Fruit fly (Drosophila melanogaster): ENCODE results near the gene LManII.

The LManII gene

DNA sequence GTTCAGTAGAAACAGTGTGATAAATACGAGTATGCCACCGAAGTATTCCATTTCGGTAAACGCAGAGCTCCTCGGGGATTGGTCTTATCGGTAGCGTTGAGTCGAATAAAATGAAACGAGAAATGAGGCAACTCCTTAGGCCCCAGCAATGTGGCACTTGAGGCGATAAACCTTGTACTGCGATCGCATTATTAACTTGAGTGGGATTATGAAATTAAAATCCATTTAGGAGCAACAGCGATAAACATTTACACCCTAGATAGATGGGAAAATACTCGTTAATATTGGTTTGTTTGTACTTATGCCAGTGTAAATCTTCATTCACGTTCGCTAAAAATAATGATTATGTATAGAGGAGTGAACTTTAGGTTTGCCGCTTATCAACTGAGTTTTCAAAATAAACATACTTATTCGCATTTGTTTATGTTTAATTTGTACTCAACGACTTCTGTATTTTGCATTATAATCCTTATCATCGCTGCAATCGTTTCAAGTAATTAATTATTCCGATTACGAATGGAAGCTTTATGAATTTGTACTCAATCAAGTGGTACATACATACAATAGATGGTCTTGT is 1.4 kb upstream of the LManII start:
- no peak for TF ChIP-seq Trl (optimal IDR thresholded peaks at IDR 0.05)
- TF ChIP-seq Trl (GFP tag; optimal IDR thresholded peaks at IDR 0.05), result no peak
- TF ChIP-seq exex (tag; optimal IDR thresholded peaks at IDR 0.05), result peak; percentile 80
- TF ChIP-seq sug (tag; optimal IDR thresholded peaks at IDR 0.05), result peak; percentile 75
- 0 out of 3 replicates have a peak, but pooled peaks have one; percentile 56 for TF ChIP-seq CG2199 (GFP tag; IDR thresholded peaks at IDR 0.05)

DNA sequence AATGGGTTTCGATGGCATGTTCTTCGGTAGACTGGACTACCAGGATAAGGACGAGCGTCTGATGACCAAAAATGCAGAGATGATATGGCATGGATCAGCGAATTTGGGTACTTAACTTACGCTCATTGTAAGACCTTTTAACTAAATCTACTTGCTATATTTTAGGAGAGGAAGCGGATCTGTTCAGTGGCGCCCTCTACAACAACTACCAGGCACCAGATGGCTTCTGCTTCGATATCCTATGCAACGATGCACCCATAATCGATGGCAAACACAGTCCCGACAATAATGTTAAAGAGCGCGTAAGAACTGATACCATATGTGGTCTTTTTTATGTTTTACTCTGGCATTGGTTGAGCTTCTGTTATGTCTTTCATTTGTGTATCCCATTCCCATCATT is 1.5 kb downstream of the LManII start:
- TF ChIP-seq CG14965 (GFP tag; optimal IDR thresholded peaks at IDR 0.05; ENCODE audit: borderline replicate concordance) (peak; percentile 88), CHES-1-like (GFP tag; optimal IDR thresholded peaks at IDR 0.05) (no peak), Kr (GFP tag; optimal IDR thresholded peaks at IDR 0.05) (no peak), pho (GFP tag; optimal IDR thresholded peaks at IDR 0.05) (no peak), CG6791 (GFP tag; IDR thresholded peaks at IDR 0.05; ENCODE audit: partially characterized antibody) (no peak), BtbVII (GFP tag; optimal IDR thresholded peaks at IDR 0.05) (no peak), CG17186 (GFP tag; optimal IDR thresholded peaks at IDR 0.05) (no peak), CG17912 (GFP tag; optimal IDR thresholded peaks at IDR 0.05) (no peak), Dbx (GFP tag; IDR thresholded peaks at IDR 0.05) (no peak), CG10979 (tag; optimal IDR thresholded peaks at IDR 0.05) (peak; percentile 56), CG10267 (tag; optimal IDR thresholded peaks at IDR 0.05) (no peak), CTCF (GFP tag; optimal IDR thresholded peaks at IDR 0.05) (peak; percentile 80), tin (GFP tag; optimal IDR thresholded peaks at IDR 0.05) (no peak), Meics (GFP tag; optimal IDR thresholded peaks at IDR 0.05) (no peak), Lhr (GFP tag; optimal IDR thresholded peaks at IDR 0.05) (no peak), CG11085 (GFP tag; IDR thresholded peaks at IDR 0.05) (no peak), CG14014 (GFP tag; IDR thresholded peaks at IDR 0.05) (no peak)

DNA sequence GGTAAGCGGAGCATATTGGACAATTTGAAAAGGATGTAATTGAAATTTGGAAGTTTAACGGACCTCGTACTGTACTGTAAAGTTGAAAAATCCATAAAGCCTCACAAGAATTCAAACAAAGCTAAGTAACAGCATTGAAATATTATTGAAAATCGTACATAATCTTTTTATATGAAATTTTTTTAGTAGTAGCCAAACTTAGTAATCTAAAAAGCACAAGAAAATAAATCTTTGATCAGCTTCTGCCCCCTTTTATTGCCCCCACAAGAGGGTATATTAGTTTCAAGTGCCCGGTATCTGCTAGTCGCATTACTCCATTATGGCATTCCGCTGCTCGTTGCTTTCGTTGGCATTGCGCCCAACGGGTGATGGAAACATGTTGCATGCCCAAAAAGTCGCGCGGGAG is 9.4 kb downstream of the LManII start:
- TF ChIP-seq klu (GFP tag; IDR thresholded peaks at IDR 0.05), result no peak
- TF ChIP-seq HLH4C (GFP tag; IDR thresholded peaks at IDR 0.05; ENCODE audit: partially characterized antibody), result peak; percentile 52; the same call in 1 of the 3 replicates
- TF ChIP-seq ftz-f1 (GFP tag; optimal IDR thresholded peaks at IDR 0.05), result no peak
- TF ChIP-seq Nf-YB (GFP tag; optimal IDR thresholded peaks at IDR 0.05), result peak; percentile 32
- peak; percentile 14 for TF ChIP-seq CG1647 (GFP tag; optimal IDR thresholded peaks at IDR 0.05)
- TF ChIP-seq Doc3 (GFP tag; IDR thresholded peaks at IDR 0.05; ENCODE audit: partially characterized antibody), result no peak
- TF ChIP-seq gt (GFP tag; IDR thresholded peaks at IDR 0.05), result no peak
- TF ChIP-seq bbx (GFP tag; IDR thresholded peaks at IDR 0.05; ENCODE audit: partially characterized antibody), result no peak
- TF ChIP-seq CG13123 (GFP tag; optimal IDR thresholded peaks at IDR 0.05), result no peak
- no peak for TF ChIP-seq CG3163 (GFP tag; optimal IDR thresholded peaks at IDR 0.05)
- TF ChIP-seq pho (GFP tag; optimal IDR thresholded peaks at IDR 0.05), result no peak
- TF ChIP-seq corto (GFP tag; optimal IDR thresholded peaks at IDR 0.05), result no peak
- TF ChIP-seq H2.0 (GFP tag; IDR thresholded peaks at IDR 0.05), result peak; percentile 23; the same call in 1 of the 2 replicates
- 0 out of 2 replicates have a peak, but pooled peaks have one; percentile 27 for TF ChIP-seq CG32767 (GFP tag; IDR thresholded peaks at IDR 0.05)
- peak; percentile 58 for TF ChIP-seq ind (GFP tag; optimal IDR thresholded peaks at IDR 0.05)
- TF ChIP-seq gce (GFP tag; IDR thresholded peaks at IDR 0.05), result no peak
- TF ChIP-seq Atf6 (GFP tag; IDR thresholded peaks at IDR 0.05), result peak; percentile 20; the same call in 1 of the 2 replicates
- peak; percentile 49 for TF ChIP-seq CG10654 (GFP tag; optimal IDR thresholded peaks at IDR 0.05)
- peak; percentile 74 for TF ChIP-seq fd96Cb (tag; optimal IDR thresholded peaks at IDR 0.05)
- TF ChIP-seq mld (GFP tag; IDR thresholded peaks at IDR 0.05; ENCODE audit: partially characterized antibody), result no peak
- TF ChIP-seq fd64A (GFP tag; optimal IDR thresholded peaks at IDR 0.05), result no peak
- peak; percentile 87 for TF ChIP-seq CG17361 (GFP tag; IDR thresholded peaks at IDR 0.05)
- peak; percentile 36 for TF ChIP-seq CG1233 (GFP tag; optimal IDR thresholded peaks at IDR 0.05)
- TF ChIP-seq CG12744 (GFP tag; optimal IDR thresholded peaks at IDR 0.05), result no peak
- peak; percentile 36 for TF ChIP-seq CG15514 (GFP tag; optimal IDR thresholded peaks at IDR 0.05)
- TF ChIP-seq CG12219 (GFP tag; optimal IDR thresholded peaks at IDR 0.05), result no peak
- TF ChIP-seq HLH3B (GFP tag; IDR thresholded peaks at IDR 0.05), result 0 out of 2 replicates have a peak, but pooled peaks have one; percentile 15
- TF ChIP-seq gfzf (GFP tag; optimal IDR thresholded peaks at IDR 0.05), result no peak

Measured in whole organism, embryonic.